Worm (Caenorhabditis elegans): Measurements from ENCODE around the gene imp-3.

- TF ChIP-seq Y95B8A.8 (GFP tag; IDR thresholded peaks at IDR 0.05) (no peak), mcd-1 (GFP tag; IDR thresholded peaks at IDR 0.05) (no peak), C17E4.6 (GFP tag; IDR thresholded peaks at IDR 0.05) (no peak), nhr-90 (tag; optimal IDR thresholded peaks at IDR 0.05) (no peak), pha-4 (tag; optimal IDR thresholded peaks at IDR 0.05) (no peak), ama-1 (optimal IDR thresholded peaks at IDR 0.05) (no peak), ama-1 (GFP tag; optimal IDR thresholded peaks at IDR 0.05) (no peak)
Observed at ce11 chrIV:7803250-7803649, 13.8 kb upstream of the imp-3 start, which contains the start of gene C33H5.16.
